Worm (Caenorhabditis elegans) whole organism, L1 larva: ENCODE results near the gene F14F9.5.

Source experiments
- C16A3.4 ChIP-seq: fragments of 150-350 bp; optimal IDR thresholded peaks from 2 replicates; lab custom pipeline; 2014; ENCODE audit warnings: missing biosample characterization, missing genetic modification characterization
- F16B12.6 ChIP-seq: fragments of 150-350 bp; optimal IDR thresholded peaks from 2 replicates; lab custom pipeline; 2014; ENCODE audit warnings: missing biosample characterization, missing genetic modification characterization
- Y116A8C.19 ChIP-seq: sonication (generic microtip); optimal IDR thresholded peaks from 2 replicates; lab custom pipeline; 2016; ENCODE audit warnings: missing compliant biosample characterization, missing genetic modification characterization, borderline replicate concordance
- ama-1 ChIP-seq: fragments of 150-350 bp; optimal IDR thresholded peaks from 2 replicates; lab custom pipeline; 2014
- blmp-1 ChIP-seq: fragments of 150-350 bp; optimal IDR thresholded peaks from 2 replicates; lab custom pipeline; 2014; ENCODE audit warnings: missing biosample characterization, missing genetic modification characterization
- ceh-8 ChIP-seq: fragments of 200-800 bp; sonication (Bioruptor generic); optimal IDR thresholded peaks from 2 replicates; lab custom pipeline; 2018; ENCODE audit warnings: mild to moderate bottlenecking, missing genetic modification characterization, moderate library complexity, missing compliant biosample characterization
- ceh-88 ChIP-seq: fragments of 200-800 bp; sonication (Bioruptor generic); IDR thresholded peaks from 2 replicates; pipeline ENCODE4 v1.3.6; 2022; ENCODE audit warnings: missing genetic modification characterization, missing compliant biosample characterization
- ceh-90 ChIP-seq: sonication (generic microtip); optimal IDR thresholded peaks from 2 replicates; lab custom pipeline; 2016; ENCODE audit warnings: missing genetic modification characterization, missing compliant biosample characterization
- dpl-1 ChIP-seq, 3 experiments: fragments of 150-350 bp in 2 of 3; sonication (generic microtip) in 1 of 3; optimal IDR thresholded peaks; 2 replicates each; lab custom pipeline; 2014 to 2017; ENCODE audit warnings: missing biosample characterization in 3 of 3, missing genetic modification characterization in 3 of 3, missing genetic modification reagents in 3 of 3
- dsc-1 ChIP-seq: sonication (generic microtip); optimal IDR thresholded peaks from 2 replicates; lab custom pipeline; 2016; ENCODE audit warnings: mild to moderate bottlenecking, missing genetic modification characterization, missing compliant biosample characterization
- egl-13 ChIP-seq: sonication (generic microtip); optimal IDR thresholded peaks from 2 replicates; lab custom pipeline; 2016; ENCODE audit warnings: missing genotype, missing genetic modification reagents, missing genetic modification characterization, missing compliant biosample characterization
- elt-3 ChIP-seq, 6 experiments: fragments of 150-350 bp in 1 of 6; sonication (generic microtip); optimal IDR thresholded peaks; 2 replicates each; lab custom pipeline; 2017 to 2018; ENCODE audit warnings: missing biosample characterization in 6 of 6, missing genetic modification characterization in 6 of 6, inconsistent platforms in 1 of 6
- ets-5 ChIP-seq: fragments of 200-800 bp; sonication (Bioruptor generic); IDR thresholded peaks from 2 replicates; pipeline ENCODE4 v1.3.6; 2022; ENCODE audit warnings: missing genetic modification characterization, missing compliant biosample characterization
- fkh-10 ChIP-seq: sonication (generic microtip); optimal IDR thresholded peaks from 2 replicates; lab custom pipeline; 2017; ENCODE audit warnings: missing biosample characterization, missing genetic modification reagents, missing genetic modification characterization
- fkh-4 ChIP-seq: sonication (generic microtip); optimal IDR thresholded peaks from 2 replicates; lab custom pipeline; 2016; ENCODE audit warnings: missing compliant biosample characterization, missing genetic modification characterization, borderline replicate concordance
- fkh-8 ChIP-seq: sonication (generic microtip); optimal IDR thresholded peaks from 2 replicates; lab custom pipeline; 2016; ENCODE audit warnings: mild to moderate bottlenecking, missing genetic modification characterization, missing compliant biosample characterization
- fos-1 ChIP-seq: fragments of 150-350 bp; optimal IDR thresholded peaks from 2 replicates; lab custom pipeline; 2014; ENCODE audit warnings: missing biosample characterization, missing genetic modification characterization
- grh-1 ChIP-seq: fragments of 200-800 bp; sonication (Bioruptor generic); IDR thresholded peaks from 2 replicates; pipeline ENCODE4 v1.3.6; 2022; ENCODE audit warnings: missing genetic modification reagents, missing genetic modification characterization, missing compliant biosample characterization
- hpl-2 ChIP-seq: fragments of 150-350 bp; optimal IDR thresholded peaks from 2 replicates; lab custom pipeline; 2014; ENCODE audit warnings: missing biosample characterization, missing genetic modification reagents, missing genetic modification characterization
- irx-1 ChIP-seq: sonication (generic microtip); optimal IDR thresholded peaks from 2 replicates; lab custom pipeline; 2016; ENCODE audit warnings: missing genetic modification characterization, missing compliant biosample characterization
- isw-1 ChIP-seq: fragments of 200-800 bp; sonication (Bioruptor generic); IDR thresholded peaks from 2 replicates; pipeline ENCODE4 v1.3.6; 2022; ENCODE audit warnings: missing genetic modification characterization, missing compliant biosample characterization
- lin-14 ChIP-seq: fragments of 200-800 bp; sonication (Bioruptor generic); optimal IDR thresholded peaks from 2 replicates; lab custom pipeline; 2018; ENCODE audit warnings: mild to moderate bottlenecking, missing genetic modification characterization, moderate library complexity, missing compliant biosample characterization
- lin-39 ChIP-seq: fragments of 150-350 bp; optimal IDR thresholded peaks from 2 replicates; lab custom pipeline; 2014; ENCODE audit warnings: missing biosample characterization, missing genetic modification reagents, missing genetic modification characterization
- lir-3 ChIP-seq: sonication (generic microtip); optimal IDR thresholded peaks from 2 replicates; lab custom pipeline; 2016; ENCODE audit warnings: mild to moderate bottlenecking, missing genetic modification characterization, moderate library complexity, missing compliant biosample characterization; ENCODE audit not compliant: poor library complexity
- lsy-2 ChIP-seq, 2 experiments: fragments of 150-350 bp; optimal IDR thresholded peaks; 2 replicates each; lab custom pipeline; 2014; ENCODE audit warnings: missing biosample characterization in 2 of 2, missing genetic modification characterization in 2 of 2
- mab-9 ChIP-seq: fragments of 200-800 bp; sonication (Bioruptor generic); IDR thresholded peaks from 2 replicates; pipeline ENCODE4 v1.3.6; 2022; ENCODE audit warnings: missing genetic modification reagents, missing genetic modification characterization, missing compliant biosample characterization
- mdl-1 ChIP-seq, 2 experiments: fragments of 150-350 bp; optimal IDR thresholded peaks; 2 replicates each; lab custom pipeline; 2014 to 2017; ENCODE audit warnings: missing biosample characterization in 2 of 2, missing genetic modification characterization in 2 of 2, inconsistent platforms in 1 of 2
- mef-2 ChIP-seq: fragments of 150-350 bp; optimal IDR thresholded peaks from 2 replicates; lab custom pipeline; 2014; ENCODE audit warnings: missing biosample characterization, missing genetic modification characterization
- mep-1 ChIP-seq: fragments of 150-350 bp; optimal IDR thresholded peaks from 2 replicates; lab custom pipeline; 2014; ENCODE audit warnings: missing biosample characterization, missing genetic modification characterization
- nhr-11 ChIP-seq: fragments of 150-350 bp; optimal IDR thresholded peaks from 2 replicates; lab custom pipeline; 2014; ENCODE audit warnings: missing biosample characterization, missing genetic modification characterization
- nhr-12 ChIP-seq: sonication (generic microtip); optimal IDR thresholded peaks from 2 replicates; lab custom pipeline; 2017; ENCODE audit warnings: missing biosample characterization, missing genetic modification characterization
- nhr-19 ChIP-seq: fragments of 200-800 bp; sonication (Bioruptor generic); conservative IDR thresholded peaks from 2 replicates; pipeline ENCODE4 v1.3.6; 2022; ENCODE audit warnings: missing genetic modification characterization, missing compliant biosample characterization
- nhr-20 ChIP-seq: sonication (generic microtip); optimal IDR thresholded peaks from 2 replicates; lab custom pipeline; 2016; ENCODE audit warnings: mild to moderate bottlenecking, missing genetic modification characterization, missing compliant biosample characterization
- nhr-28 ChIP-seq: fragments of 150-350 bp; optimal IDR thresholded peaks from 2 replicates; lab custom pipeline; 2014; ENCODE audit warnings: missing biosample characterization, missing genetic modification characterization
- nhr-47 ChIP-seq: sonication (generic microtip); optimal IDR thresholded peaks from 2 replicates; lab custom pipeline; 2016; ENCODE audit warnings: mild to moderate bottlenecking, missing genetic modification characterization, moderate library complexity, missing compliant biosample characterization
- nhr-77 ChIP-seq: fragments of 150-350 bp; optimal IDR thresholded peaks from 2 replicates; lab custom pipeline; 2014; ENCODE audit warnings: missing biosample characterization, missing genetic modification characterization
- nhr-85 ChIP-seq: sonication (generic microtip); peaks from one replicate; lab custom pipeline; 2016; ENCODE audit warnings: missing genetic modification characterization, inconsistent platforms, missing compliant biosample characterization
- pax-3 ChIP-seq: fragments of 200-800 bp; sonication (Bioruptor generic); optimal IDR thresholded peaks from 2 replicates; lab custom pipeline; 2018; ENCODE audit warnings: mild to moderate bottlenecking, missing genetic modification characterization, moderate library complexity, missing compliant biosample characterization
- pqm-1 ChIP-seq: sonication (generic microtip); optimal IDR thresholded peaks from 3 replicates; lab custom pipeline; 2017; ENCODE audit warnings: missing biosample characterization, missing genetic modification characterization
- skn-1 ChIP-seq: fragments of 150-350 bp; optimal IDR thresholded peaks from 2 replicates; lab custom pipeline; 2014; ENCODE audit warnings: missing biosample characterization, missing genetic modification characterization
- snpc-4 ChIP-seq: fragments of 150-350 bp; optimal IDR thresholded peaks from 2 replicates; lab custom pipeline; 2014; ENCODE audit warnings: missing biosample characterization, missing genetic modification characterization
- snu-23 ChIP-seq: sonication (generic microtip); optimal IDR thresholded peaks from 2 replicates; lab custom pipeline; 2016; ENCODE audit warnings: missing genetic modification characterization, missing compliant biosample characterization
- sox-4 ChIP-seq: sonication (generic microtip); optimal IDR thresholded peaks from 2 replicates; lab custom pipeline; 2016; ENCODE audit warnings: missing genetic modification characterization, missing compliant biosample characterization
- sup-37 ChIP-seq: fragments of 200-800 bp; sonication (Bioruptor generic); optimal IDR thresholded peaks from 2 replicates; lab custom pipeline; 2018; ENCODE audit warnings: mild to moderate bottlenecking, missing genetic modification characterization, missing compliant biosample characterization
- swsn-7 ChIP-seq: sonication (generic microtip); optimal IDR thresholded peaks from 2 replicates; lab custom pipeline; 2016; ENCODE audit warnings: missing genetic modification characterization, missing compliant biosample characterization
- tbx-2 ChIP-seq: sonication (generic microtip); optimal IDR thresholded peaks from 2 replicates; lab custom pipeline; 2016; ENCODE audit warnings: missing genetic modification characterization, missing compliant biosample characterization
- tlp-1 ChIP-seq: fragments of 150-350 bp; optimal IDR thresholded peaks from 2 replicates; lab custom pipeline; 2014; ENCODE audit warnings: missing biosample characterization, missing genetic modification characterization
- unc-130 ChIP-seq: fragments of 150-350 bp; optimal IDR thresholded peaks from 2 replicates; lab custom pipeline; 2017; ENCODE audit warnings: missing biosample characterization, missing genetic modification characterization, inconsistent platforms
- unc-30 ChIP-seq: sonication (generic microtip); optimal IDR thresholded peaks from 2 replicates; lab custom pipeline; 2017; ENCODE audit warnings: missing biosample characterization, missing genetic modification characterization
- unc-62 ChIP-seq: fragments of 150-350 bp; optimal IDR thresholded peaks from 2 replicates; lab custom pipeline; 2014; ENCODE audit warnings: missing biosample characterization, missing genetic modification reagents, missing genetic modification characterization
- xbp-1 ChIP-seq: sonication (generic microtip); optimal IDR thresholded peaks from 2 replicates; lab custom pipeline; 2016; ENCODE audit warnings: missing genetic modification characterization, missing compliant biosample characterization
- zip-4 ChIP-seq: fragments of 200-800 bp; sonication (Bioruptor generic); optimal IDR thresholded peaks from 2 replicates; lab custom pipeline; 2018; ENCODE audit warnings: mild to moderate bottlenecking, missing genetic modification characterization, moderate library complexity, missing compliant biosample characterization
- ztf-4 ChIP-seq: fragments of 150-350 bp; optimal IDR thresholded peaks from 2 replicates; lab custom pipeline; 2014; ENCODE audit warnings: missing biosample characterization, missing genetic modification characterization

The F14F9.5 gene

DNA sequence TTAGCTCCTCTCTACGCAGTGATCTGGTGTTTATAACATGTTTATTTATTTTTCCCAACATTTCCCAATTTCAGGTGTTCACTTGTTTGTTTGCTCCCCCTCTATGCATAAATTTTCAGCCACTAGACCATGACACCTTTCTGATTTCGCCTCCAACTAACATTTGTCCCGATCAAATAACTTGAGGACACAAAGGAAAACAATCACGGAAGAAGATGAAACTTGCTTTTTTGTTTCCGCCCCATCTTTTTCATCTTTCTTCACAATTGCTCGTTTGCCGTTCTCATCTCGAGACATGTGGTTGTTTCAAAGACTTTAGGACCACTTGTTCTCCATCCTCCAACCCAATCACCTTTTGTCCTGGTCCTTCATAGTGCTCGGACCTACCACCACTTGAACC, at the start of gene F14F9.5:
Gene F14F9.5 (plus strand): TSS at position 301 of the 400 bp plus-strand sequence.
- no peak for TF ChIP-seq nhr-47 (tag; lab: Kevin White, UChicago)
- TF ChIP-seq fos-1: no peak
- TF ChIP-seq fkh-10 (GFP tag; lab: Kevin White, UChicago): peak; percentile 81
- TF ChIP-seq ama-1: no peak

DNA sequence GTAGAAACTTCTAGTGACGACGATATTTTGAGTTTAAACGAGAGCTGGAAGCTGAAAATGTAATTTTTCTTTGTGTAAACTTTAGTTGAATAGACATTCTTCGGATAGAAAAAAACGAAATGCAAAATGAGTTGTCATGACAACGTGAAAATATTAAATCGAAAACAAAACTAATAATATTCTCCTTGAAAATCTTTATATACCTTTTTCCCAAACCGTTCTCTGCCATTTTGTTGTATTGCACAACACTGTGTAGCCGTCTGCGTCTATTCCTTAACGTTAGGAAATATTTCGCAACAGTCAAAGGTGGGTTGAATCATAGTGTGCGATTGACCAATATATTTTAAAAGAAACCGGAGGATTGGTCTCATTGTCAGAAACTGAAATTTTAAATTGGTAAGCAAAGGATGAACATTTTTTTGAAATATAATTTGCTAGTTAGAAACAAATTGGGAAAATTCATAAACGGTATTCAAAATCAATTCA, 46.0 kb upstream of the F14F9.5 start, which contains the start of gene Y58A7A.3:
Gene Y58A7A.3 (minus strand): TSS at position 51 of the 486 bp plus-strand sequence.
- TF ChIP-seq pax-3 (tag; lab: Kevin White, UChicago) (no peak), Y116A8C.19 (no peak), fkh-4 (tag; lab: Kevin White, UChicago) (no peak), grh-1 (GFP tag; lab: Robert Waterston, UW) (no peak), egl-13 (tag; lab: Kevin White, UChicago) (no peak), nhr-19 (peak; percentile 19; the same call in 1 of the 2 replicates), mef-2 (tag; lab: Kevin White, UChicago) (no peak), xbp-1 (tag; lab: Kevin White, UChicago) (no peak), swsn-7 (tag; lab: Kevin White, UChicago) (peak; percentile 31), nhr-20 (tag; lab: Kevin White, UChicago) (peak; percentile 11), nhr-12 (tag; lab: Kevin White, UChicago) (no peak), dpl-1 (GFP tag; optimal IDR thresholded peaks at IDR 0.05; lab: Kevin White, UChicago) (peak in 2 of 3 experiments; percentile 21 to 24), skn-1 (tag; lab: Kevin White, UChicago) (peak; percentile 93), lin-39 (no peak), tlp-1 (no peak), nhr-11 (tag; lab: Kevin White, UChicago) (peak; percentile 22), irx-1 (peak; percentile 31), blmp-1 (tag; lab: Kevin White, UChicago) (peak; percentile 41), isw-1 (peak; percentile 35; the same call in 1 of the 2 replicates), ztf-4 (tag; lab: Kevin White, UChicago) (no peak), sox-4 (tag; lab: Kevin White, UChicago) (no peak), mab-9 (no peak), nhr-77 (tag; lab: Kevin White, UChicago) (no peak), elt-3 (tag; optimal IDR thresholded peaks at IDR 0.05; lab: Kevin White, UChicago) (peak in 2 of 6 experiments; percentile 57 to 60), C16A3.4 (peak; percentile 37), sup-37 (GFP tag; lab: Kevin White, UChicago) (no peak), mdl-1 (tag; optimal IDR thresholded peaks at IDR 0.05; lab: Kevin White, UChicago) (peak in 1 of 2 experiments; percentile 67), pqm-1 (tag; lab: Kevin White, UChicago) (no peak), unc-62 (GFP tag; lab: Kevin White, UChicago) (no peak), snu-23 (GFP tag; lab: Kevin White, UChicago) (peak; percentile 49), nhr-28 (tag; lab: Kevin White, UChicago) (no peak), dsc-1 (no peak), hpl-2 (peak; percentile 64), ceh-88 (no peak), unc-30 (tag; lab: Kevin White, UChicago) (no peak), snpc-4 (tag; lab: Kevin White, UChicago) (no peak), lin-14 (GFP tag; lab: Kevin White, UChicago) (peak; percentile 77), ets-5 (GFP tag; lab: Robert Waterston, UW) (no peak), nhr-85 (tag; lab: Kevin White, UChicago) (peak; percentile 52), tbx-2 (tag; lab: Kevin White, UChicago) (no peak), unc-130 (tag; lab: Kevin White, UChicago) (no peak), ceh-8 (GFP tag; lab: Kevin White, UChicago) (no peak), lir-3 (no peak), mep-1 (tag; lab: Kevin White, UChicago) (peak; percentile 20), ceh-90 (tag; lab: Kevin White, UChicago) (no peak), F16B12.6 (tag; lab: Kevin White, UChicago) (peak; percentile 20), lsy-2 (tag; optimal IDR thresholded peaks at IDR 0.05; lab: Kevin White, UChicago) (peak; percentile 9 to 76), fkh-8 (tag; lab: Kevin White, UChicago) (no peak), zip-4 (GFP tag; lab: Kevin White, UChicago) (peak; percentile 96)
